Worm (Caenorhabditis elegans): ENCODE results near the gene cest-16.

The cest-16 gene

ce11 chrX:6347013-6347412, 47.3 kb downstream of the cest-16 start, which contains the start of gene C03B1.9:
C03B1.9 (minus strand) TSS chrX:6347113.
- TF ChIP-seq hif-1 (tag; optimal IDR thresholded peaks at IDR 0.05): no peak
- no peak for TF ChIP-seq nhr-10 (tag; optimal IDR thresholded peaks at IDR 0.05)
- no peak for TF ChIP-seq ztf-7 (tag; optimal IDR thresholded peaks at IDR 0.05)
- TF ChIP-seq unc-62 (GFP tag; optimal IDR thresholded peaks at IDR 0.05 in 1 of 2): no peak
- TF ChIP-seq unc-62 (tag; optimal IDR thresholded peaks at IDR 0.05): no peak
- TF ChIP-seq lin-13 (GFP tag; optimal IDR thresholded peaks at IDR 0.05): no peak

ce11 chrX:6350016-6350415, 50.3 kb downstream of the cest-16 start, which contains the start of gene C03B1.6:
C03B1.6 (plus strand) TSS chrX:6350316.
- TF ChIP-seq hlh-30 (tag; optimal IDR thresholded peaks at IDR 0.05; ENCODE audit: insufficient read depth) (no peak), hmg-1.1 (GFP tag; IDR thresholded peaks at IDR 0.05) (no peak), nhr-102 (tag; optimal IDR thresholded peaks at IDR 0.05) (no peak), ZK337.2 (GFP tag; IDR thresholded peaks at IDR 0.05) (no peak), hlh-11 (tag; optimal IDR thresholded peaks at IDR 0.05) (no peak), lin-1 (GFP tag; IDR thresholded peaks at IDR 0.05) (no peak), mep-1 (tag; optimal IDR thresholded peaks at IDR 0.05) (no peak)

DNA sequence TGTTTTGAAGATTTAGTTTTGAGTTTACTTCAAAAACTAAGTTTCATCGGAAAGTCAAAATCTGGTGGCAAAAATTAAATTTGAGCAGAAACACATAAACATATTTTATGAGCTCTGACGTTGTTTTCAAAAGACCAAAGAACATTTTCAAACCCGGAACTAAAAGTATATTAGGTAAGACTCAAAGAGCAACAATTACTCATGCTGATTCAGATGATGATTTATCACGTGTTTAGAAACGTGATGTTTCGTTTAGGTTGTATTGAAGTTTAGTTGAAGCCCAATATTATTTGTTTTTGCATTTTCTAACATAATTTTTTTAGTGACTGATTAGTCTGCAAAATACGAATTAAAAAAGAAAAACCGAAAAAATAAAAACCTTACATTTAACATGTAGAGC, 54.0 kb downstream of the cest-16 start:
- peak in 1 of 2 experiments; percentile 25 for TF ChIP-seq unc-62 (GFP tag; optimal IDR thresholded peaks at IDR 0.05 in 1 of 2)
- TF ChIP-seq unc-62 (tag; optimal IDR thresholded peaks at IDR 0.05): no peak
- no peak for TF ChIP-seq arid-1 (GFP tag; conservative IDR thresholded peaks at IDR 0.05)
